Fruit fly (Drosophila melanogaster) whole organism, embryonic: ENCODE results near the gene Ant2.

Source experiments
- ATbp ChIP-seq: fragments of 200-800 bp; sonication (Bioruptor generic); optimal IDR thresholded peaks from 2 replicates; lab custom pipeline; 2017; ENCODE audit warnings: missing biosample characterization, mild to moderate bottlenecking, missing genetic modification characterization, missing genetic modification reagents
- Aef1 ChIP-seq: fragments of 200-800 bp; sonication (Bioruptor generic); IDR thresholded peaks from 3 replicates; pipeline ENCODE4 v1.3.6; 2022; ENCODE audit warnings: missing biosample characterization, missing genetic modification characterization
- Blimp-1 ChIP-seq: fragments of 200-800 bp; sonication (Bioruptor generic); optimal IDR thresholded peaks from 3 replicates; lab custom pipeline; 2018; ENCODE audit warnings: missing biosample characterization, missing genetic modification characterization, mild to moderate bottlenecking, moderate library complexity, missing genetic modification reagents
- CG10209 ChIP-seq: fragments of 200-800 bp; sonication (Bioruptor generic); optimal IDR thresholded peaks from 3 replicates; lab custom pipeline; 2017; ENCODE audit warnings: missing biosample characterization, mild to moderate bottlenecking, missing genetic modification characterization, missing genetic modification reagents
- CG1024 ChIP-seq: fragments of 200-800 bp; sonication (Bioruptor generic); IDR thresholded peaks from 2 replicates; pipeline ENCODE4 v1.3.6; 2022; ENCODE audit warnings: missing biosample characterization, missing genetic modification characterization
- CG10274 ChIP-seq: fragments of 200-800 bp; sonication (Bioruptor generic); optimal IDR thresholded peaks from 3 replicates; lab custom pipeline; 2017; ENCODE audit warnings: missing biosample characterization, mild to moderate bottlenecking, missing genetic modification characterization
- CG10543 ChIP-seq: fragments of 200-800 bp; sonication (Bioruptor generic); optimal IDR thresholded peaks from 3 replicates; lab custom pipeline; 2017; ENCODE audit warnings: missing biosample characterization, mild to moderate bottlenecking, missing genetic modification characterization, moderate library complexity
- CG11695 ChIP-seq: fragments of 200-800 bp; sonication (Bioruptor generic); IDR thresholded peaks from 3 replicates; pipeline ENCODE4 v1.3.6; 2022; ENCODE audit warnings: missing biosample characterization, missing genetic modification characterization
- CG12104 ChIP-seq: fragments of 200-800 bp; sonication (Bioruptor generic); optimal IDR thresholded peaks from 3 replicates; lab custom pipeline; 2016; ENCODE audit warnings: missing biosample characterization, missing genetic modification characterization
- CG12744 ChIP-seq: fragments of 200-800 bp; sonication (Bioruptor generic); optimal IDR thresholded peaks from 2 replicates; lab custom pipeline; 2016; ENCODE audit warnings: missing biosample characterization, missing genetic modification characterization
- CG13123 ChIP-seq: fragments of 200-800 bp; sonication (Bioruptor generic); optimal IDR thresholded peaks from 2 replicates; lab custom pipeline; 2016; ENCODE audit warnings: missing biosample characterization, missing genetic modification characterization
- CG15479 ChIP-seq: fragments of 200-800 bp; sonication (Bioruptor generic); optimal IDR thresholded peaks from 3 replicates; lab custom pipeline; 2019; ENCODE audit warnings: missing biosample characterization, mild to moderate bottlenecking, missing genetic modification characterization, moderate library complexity
- CG16863 ChIP-seq: fragments of 200-800 bp; sonication (Bioruptor generic); optimal IDR thresholded peaks from 3 replicates; lab custom pipeline; 2016; ENCODE audit warnings: missing biosample characterization, missing genetic modification characterization
- CG17359 ChIP-seq: fragments of 200-800 bp; sonication (Bioruptor generic); optimal IDR thresholded peaks from 3 replicates; lab custom pipeline; 2018; ENCODE audit warnings: missing biosample characterization, mild to moderate bottlenecking, missing genetic modification characterization, moderate library complexity
- CG17612 ChIP-seq: fragments of 200-800 bp; sonication (Bioruptor generic); IDR thresholded peaks from 2 replicates; pipeline ENCODE4 v1.3.6; 2022; ENCODE audit warnings: missing biosample characterization, missing genetic modification characterization
- CG32767 ChIP-seq: fragments of 200-800 bp; sonication (Bioruptor generic); IDR thresholded peaks from 2 replicates; pipeline ENCODE4 v1.3.6; 2022; ENCODE audit warnings: missing biosample characterization, missing genetic modification characterization
- CG34376 ChIP-seq: fragments of 200-800 bp; sonication (Bioruptor generic); optimal IDR thresholded peaks from 2 replicates; lab custom pipeline; 2018; ENCODE audit warnings: missing biosample characterization, mild to moderate bottlenecking, missing genetic modification characterization
- CG4328 ChIP-seq: fragments of 200-800 bp; sonication (Bioruptor generic); optimal IDR thresholded peaks from 3 replicates; lab custom pipeline; 2017; ENCODE audit warnings: missing biosample characterization, missing genetic modification reagents, missing genetic modification characterization
- CG4854 ChIP-seq: fragments of 200-800 bp; sonication (Bioruptor generic); optimal IDR thresholded peaks from 2 replicates; lab custom pipeline; 2016; ENCODE audit warnings: missing biosample characterization, missing genetic modification characterization, inconsistent platforms
- CTCF ChIP-seq: fragments of 200-800 bp; sonication (Bioruptor generic); optimal IDR thresholded peaks from 2 replicates; lab custom pipeline; 2017; ENCODE audit warnings: missing biosample characterization, mild to moderate bottlenecking, missing genetic modification characterization, moderate library complexity
- CrebB ChIP-seq: fragments of 200-800 bp; sonication (Bioruptor generic); optimal IDR thresholded peaks from 3 replicates; lab custom pipeline; 2018; ENCODE audit warnings: missing biosample characterization, mild to moderate bottlenecking, missing genetic modification characterization
- D19B ChIP-seq: fragments of 200-800 bp; sonication (Bioruptor generic); optimal IDR thresholded peaks from 2 replicates; lab custom pipeline; 2017; ENCODE audit warnings: missing biosample characterization, mild to moderate bottlenecking, missing genetic modification characterization
- Dbx ChIP-seq: fragments of 200-800 bp; sonication (Bioruptor generic); IDR thresholded peaks from 3 replicates; pipeline ENCODE4 v1.3.6; 2022; ENCODE audit warnings: missing biosample characterization, missing genetic modification characterization
- Deaf1 ChIP-seq: fragments of 200-800 bp; optimal IDR thresholded peaks from 3 replicates; lab custom pipeline; 2019; ENCODE audit warnings: missing biosample characterization, mild to moderate bottlenecking, missing genetic modification characterization, moderate library complexity
- Dll ChIP-seq: fragments of 200-800 bp; sonication (Bioruptor generic); IDR thresholded peaks from 4 replicates; pipeline ENCODE4 v1.3.6; 2022; ENCODE audit warnings: missing biosample characterization, missing genetic modification characterization; ENCODE audit not compliant: partially characterized antibody
- E2f2 ChIP-seq: fragments of 200-800 bp; sonication (Bioruptor generic); IDR thresholded peaks from 2 replicates; pipeline ENCODE4 v1.3.6; 2022; ENCODE audit warnings: missing biosample characterization, missing genetic modification characterization
- Gug ChIP-seq: fragments of 200-800 bp; sonication (Bioruptor generic); IDR thresholded peaks from 4 replicates; pipeline ENCODE4 v1.3.6; 2022; ENCODE audit warnings: missing biosample characterization, missing genetic modification characterization
- Lhr ChIP-seq: fragments of 200-800 bp; sonication (Bioruptor generic); optimal IDR thresholded peaks from 3 replicates; lab custom pipeline; 2017; ENCODE audit warnings: mild to moderate bottlenecking, missing biosample characterization, missing genetic modification reagents, missing genetic modification characterization
- Lpt ChIP-seq: fragments of >200 bp; optimal IDR thresholded peaks from 2 replicates; lab custom pipeline; 2018; ENCODE audit warnings: missing biosample characterization, missing genetic modification characterization
- MTF-1 ChIP-seq: fragments of 200-800 bp; sonication (Bioruptor generic); optimal IDR thresholded peaks from 2 replicates; lab custom pipeline; 2018; ENCODE audit warnings: missing biosample characterization, mild to moderate bottlenecking, missing genetic modification characterization, borderline replicate concordance
- Mad ChIP-seq: fragments of 200-800 bp; sonication (Bioruptor generic); optimal IDR thresholded peaks from 2 replicates; lab custom pipeline; 2016; ENCODE audit warnings: missing biosample characterization, missing genetic modification characterization
- NK7.1 ChIP-seq: fragments of 200-800 bp; sonication (Bioruptor generic); optimal IDR thresholded peaks from 3 replicates; lab custom pipeline; 2016; ENCODE audit warnings: missing biosample characterization, missing genetic modification characterization
- NfI ChIP-seq: fragments of 200-800 bp; sonication (Bioruptor generic); optimal IDR thresholded peaks from 3 replicates; lab custom pipeline; 2018; ENCODE audit warnings: missing biosample characterization, mild to moderate bottlenecking, missing genetic modification characterization, moderate library complexity
- Rx ChIP-seq: fragments of 200-800 bp; sonication (Bioruptor generic); IDR thresholded peaks from 2 replicates; pipeline ENCODE4 v1.3.6; 2022; ENCODE audit warnings: missing biosample characterization, missing genetic modification characterization
- Vsx1 ChIP-seq: fragments of 200-800 bp; sonication (Bioruptor generic); optimal IDR thresholded peaks from 2 replicates; lab custom pipeline; 2017; ENCODE audit warnings: missing biosample characterization, mild to moderate bottlenecking, missing genetic modification characterization, missing genetic modification reagents
- Xrp1 ChIP-seq: fragments of 200-800 bp; sonication (Bioruptor generic); IDR thresholded peaks from 2 replicates; pipeline ENCODE4 v1.3.6; 2022; ENCODE audit warnings: missing biosample characterization, missing genetic modification characterization
- corto ChIP-seq: fragments of 200-800 bp; sonication (Bioruptor generic); optimal IDR thresholded peaks from 2 replicates; lab custom pipeline; 2016; ENCODE audit warnings: missing biosample characterization, mild to moderate bottlenecking, missing genetic modification characterization, moderate library complexity
- dati ChIP-seq: fragments of 200-800 bp; sonication (Bioruptor generic); IDR thresholded peaks from 2 replicates; pipeline ENCODE4 v1.3.6; 2022; ENCODE audit warnings: missing biosample characterization, missing genetic modification characterization
- disco-r ChIP-seq: fragments of 200-800 bp; sonication (Bioruptor generic); optimal IDR thresholded peaks from 2 replicates; lab custom pipeline; 2016; ENCODE audit warnings: missing biosample characterization, missing genetic modification characterization
- dmrt11E ChIP-seq: fragments of 200-800 bp; sonication (Bioruptor generic); optimal IDR thresholded peaks from 3 replicates; lab custom pipeline; 2018; ENCODE audit warnings: missing biosample characterization, mild to moderate bottlenecking, missing genetic modification characterization, moderate library complexity
- ems ChIP-seq: fragments of 200-800 bp; sonication (Bioruptor generic); optimal IDR thresholded peaks from 3 replicates; lab custom pipeline; 2016; ENCODE audit warnings: missing biosample characterization, missing genetic modification characterization
- gem ChIP-seq: fragments of 200-800 bp; sonication (Bioruptor generic); optimal IDR thresholded peaks from 2 replicates; lab custom pipeline; 2019; ENCODE audit warnings: missing biosample characterization, mild to moderate bottlenecking, missing genetic modification characterization, moderate library complexity
- hth ChIP-seq: fragments of >200 bp; optimal IDR thresholded peaks from 2 replicates; lab custom pipeline; 2017; ENCODE audit warnings: inconsistent platforms
- mld ChIP-seq: fragments of 200-800 bp; sonication (Bioruptor generic); IDR thresholded peaks from 3 replicates; pipeline ENCODE4 v1.3.6; 2022; ENCODE audit warnings: missing biosample characterization, missing genetic modification characterization; ENCODE audit not compliant: partially characterized antibody
- pan ChIP-seq, 4 experiments: fragments of >200 bp in 3 of 4; fragments of 200-800 bp in 1 of 4; sonication (Bioruptor generic) in 1 of 4; optimal IDR thresholded peaks in 3 of 4; IDR thresholded peaks in 1 of 4; 2 replicates each; pipeline versions ENCODE4 v1.3.6 to Lab custom; 2017 to 2022; ENCODE audit warnings: missing biosample characterization in 2 of 4, missing genetic modification characterization in 2 of 4, mixed read lengths in 1 of 4
- phol ChIP-seq: fragments of 200-800 bp; sonication (Bioruptor generic); optimal IDR thresholded peaks from 3 replicates; lab custom pipeline; 2018; ENCODE audit warnings: missing biosample characterization, mild to moderate bottlenecking, missing genetic modification characterization, moderate library complexity
- pnt ChIP-seq: fragments of 200-800 bp; sonication (Bioruptor generic); optimal IDR thresholded peaks from 3 replicates; lab custom pipeline; 2016; ENCODE audit warnings: missing biosample characterization, missing genetic modification characterization
- sob ChIP-seq: fragments of 200-800 bp; sonication (Bioruptor generic); IDR thresholded peaks from 2 replicates; pipeline ENCODE4 v1.3.6; 2022; ENCODE audit warnings: missing biosample characterization, missing genetic modification characterization
- tin ChIP-seq: fragments of 200-800 bp; sonication (Bioruptor generic); optimal IDR thresholded peaks from 3 replicates; lab custom pipeline; 2016; ENCODE audit warnings: missing biosample characterization, missing genetic modification characterization
- tll ChIP-seq, 2 experiments: fragments of 200-800 bp in 1 of 2; fragments of >200 bp in 1 of 2; sonication (Bioruptor generic) in 1 of 2; optimal IDR thresholded peaks; 2 replicates each; lab custom pipeline; 2017 to 2019; ENCODE audit warnings: missing biosample characterization in 2 of 2, missing genetic modification characterization in 2 of 2, mild to moderate bottlenecking in 1 of 2, moderate library complexity in 1 of 2

Ant2 gene

dm6 chrX:10768043-10768674 lies 18.5 kb downstream of the Ant2 start, which contains the start of the genes Atg8a and BTBD9 (continued):
- TF ChIP-seq NK7.1 (GFP tag; lab: Kevin White, UChicago) (no peak), Deaf1 (tag; lab: Kevin White, UChicago) (no peak), MTF-1 (peak; percentile 47), sob (GFP tag; lab: Robert Waterston, UW) (peak; percentile 45; the same call in 1 of the 2 replicates), Blimp-1 (peak; percentile 0), CG1024 (GFP tag; lab: Robert Waterston, UW) (no peak), CG10274 (GFP tag; lab: Kevin White, UChicago) (no peak), CG17612 (no peak), Mad (peak; percentile 53), pan (optimal IDR thresholded peaks at IDR 0.05; lab: Kevin White, UChicago) (no peak), pan (GFP tag; optimal IDR thresholded peaks at IDR 0.05 in 1 of 2, IDR thresholded peaks at IDR 0.05 in 1 of 2) (no peak), Lpt (no peak), phol (tag; lab: Kevin White, UChicago) (peak; percentile 72), mld (GFP tag; lab: Robert Waterston, UW) (peak; percentile 72; the same call in 2 of the 3 replicates), CG4328 (GFP tag; lab: Kevin White, UChicago) (no peak), CG12104 (GFP tag; lab: Kevin White, UChicago) (no peak), ATbp (GFP tag; lab: Kevin White, UChicago) (no peak), CG15479 (GFP tag; lab: Kevin White, UChicago) (no peak), E2f2 (GFP tag; lab: Robert Waterston, UW) (peak; percentile 64), Gug (no peak), gem (tag; lab: Kevin White, UChicago) (no peak), CG12744 (GFP tag; lab: Kevin White, UChicago) (peak; percentile 12), CG32767 (GFP tag; lab: Robert Waterston, UW) (no peak), tll (GFP tag; optimal IDR thresholded peaks at IDR 0.05; lab: Kevin White, UChicago) (peak in 1 of 2 experiments; percentile 69), corto (GFP tag; lab: Kevin White, UChicago) (peak; percentile 74), CG4854 (GFP tag; lab: Kevin White, UChicago) (no peak), Rx (no peak), dati (GFP tag; lab: Robert Waterston, UW) (no peak), CG10209 (peak; percentile 29), CG13123 (peak; percentile 23), dmrt11E (tag; lab: Kevin White, UChicago) (no peak), Lhr (GFP tag; lab: Kevin White, UChicago) (peak; percentile 100), Aef1 (GFP tag; lab: Robert Waterston, UW) (0 out of 3 replicates have a peak, but pooled peaks have one; percentile 21), CG17359 (tag; lab: Kevin White, UChicago) (no peak), tin (GFP tag; lab: Kevin White, UChicago) (peak; percentile 24), Dbx (GFP tag; lab: Robert Waterston, UW) (peak; percentile 67; the same call in 2 of the 3 replicates), Xrp1 (GFP tag; lab: Robert Waterston, UW) (no peak; the same call in 1 of the 2 replicates), pnt (no peak), CG34376 (GFP tag; lab: Kevin White, UChicago) (no peak), NfI (GFP tag; lab: Kevin White, UChicago) (peak; percentile 12), CTCF (peak; percentile 62), CrebB (tag; lab: Kevin White, UChicago) (peak; percentile 42), Vsx1 (GFP tag; lab: Kevin White, UChicago) (no peak), hth (lab: Kevin White, UChicago) (no peak), D19B (no peak), disco-r (GFP tag; lab: Kevin White, UChicago) (peak; percentile 22), ems (peak; percentile 17), Dll (GFP tag; lab: Robert Waterston, UW) (peak; percentile 80), CG16863 (no peak), CG11695 (GFP tag; lab: Robert Waterston, UW) (no peak), CG10543 (GFP tag; lab: Kevin White, UChicago) (peak; percentile 44)
